Worm (Caenorhabditis elegans): Measurements from ENCODE around the gene K10G4.3.

K10G4.3 gene

DNA sequence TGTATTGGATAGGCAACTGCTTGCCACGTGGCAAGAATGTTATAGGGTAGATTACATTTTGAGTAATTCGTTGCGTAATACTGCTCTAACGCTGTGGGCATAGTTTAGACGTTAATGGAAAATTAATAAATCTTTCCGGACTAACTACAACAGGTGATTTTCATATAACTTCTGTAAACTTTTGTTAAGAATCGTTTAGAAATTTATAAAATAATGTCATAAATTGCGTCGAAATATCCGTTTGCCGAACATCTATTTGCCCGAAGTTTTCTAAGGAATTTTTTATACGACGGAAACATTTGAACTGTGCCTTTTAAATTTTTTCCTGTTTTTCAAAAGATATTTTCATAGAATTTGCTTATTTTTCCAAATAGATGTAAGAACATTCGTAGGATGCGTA, 38.6 kb downstream of the K10G4.3 start, which contains the start of gene srh-112 (continued):
- no peak for TF ChIP-seq isw-1 (GFP tag; IDR thresholded peaks at IDR 0.05)
- no peak for TF ChIP-seq nhr-19 (GFP tag; conservative IDR thresholded peaks at IDR 0.05)

DNA sequence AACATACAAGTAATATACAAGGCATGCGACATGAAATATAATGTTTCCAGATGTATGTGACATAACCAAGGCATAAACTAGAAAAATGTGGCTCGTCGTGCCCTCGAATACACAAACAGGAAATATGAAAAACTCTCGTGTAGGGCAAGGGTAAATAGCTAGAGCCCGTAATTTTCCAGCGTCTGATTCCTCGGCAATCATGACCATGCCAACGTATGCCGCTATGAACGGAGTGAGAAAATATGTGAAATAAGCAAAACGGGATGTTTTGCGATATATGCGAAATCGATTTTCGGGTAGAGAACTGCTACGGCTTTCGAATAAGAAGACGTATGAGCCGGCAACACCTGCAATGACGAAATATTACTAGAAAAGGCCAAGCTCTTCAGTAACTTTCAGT, 39.4 kb downstream of the K10G4.3 start, which contains the start of gene scl-25:
scl-25 (plus strand) TSS at position 301 of the 400 bp plus-strand sequence.
- TF ChIP-seq efl-1 (optimal IDR thresholded peaks at IDR 0.05) (no peak), efl-1 (GFP tag; optimal IDR thresholded peaks at IDR 0.05 in 1 of 2) (peak in 1 of 2 experiments; percentile 68), ztf-11 (tag; optimal IDR thresholded peaks at IDR 0.05) (no peak), tbx-2 (tag; optimal IDR thresholded peaks at IDR 0.05) (no peak), ceh-90 (tag; optimal IDR thresholded peaks at IDR 0.05) (no peak)

DNA sequence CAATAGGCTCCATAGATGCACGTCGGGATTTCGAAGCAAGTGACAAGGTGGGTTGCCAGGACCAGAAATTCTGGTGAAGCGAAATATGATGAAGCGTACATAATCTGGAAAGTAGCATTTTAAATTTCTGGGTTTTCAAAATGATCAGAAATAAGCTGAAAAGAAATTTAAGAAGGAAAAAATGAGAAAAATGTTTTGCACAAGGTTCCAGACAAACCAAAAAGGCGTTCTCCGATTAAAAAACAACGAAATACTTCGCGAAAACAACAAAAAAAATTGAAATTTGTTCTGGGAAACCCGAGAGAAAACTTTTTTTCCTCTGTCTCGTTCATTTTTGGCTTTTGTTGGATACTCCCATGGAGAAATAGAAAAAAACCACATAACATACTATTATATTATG, 41.5 kb downstream of the K10G4.3 start, which contains the start of gene srh-252:
srh-252 (minus strand) TSS at position 101 of the 400 bp plus-strand sequence.
- no peak for TF ChIP-seq fkh-10 (GFP tag; optimal IDR thresholded peaks at IDR 0.05)
- no peak for TF ChIP-seq nhr-28 (tag; optimal IDR thresholded peaks at IDR 0.05)
- TF ChIP-seq sptf-1 (tag; optimal IDR thresholded peaks at IDR 0.05), result no peak
- TF ChIP-seq unc-130 (tag; optimal IDR thresholded peaks at IDR 0.05), result no peak
- TF ChIP-seq ztf-11 (tag; optimal IDR thresholded peaks at IDR 0.05), result no peak
- TF ChIP-seq dsc-1 (tag; optimal IDR thresholded peaks at IDR 0.05), result no peak
- no peak for TF ChIP-seq ztf-4 (tag; optimal IDR thresholded peaks at IDR 0.05)
- no peak for TF ChIP-seq ama-1 (optimal IDR thresholded peaks at IDR 0.05)
- no peak for TF ChIP-seq nhr-90 (tag; optimal IDR thresholded peaks at IDR 0.05; ENCODE audit: poor library complexity)
- TF ChIP-seq nhr-85 (tag), result no peak
- TF ChIP-seq ces-1 (GFP tag; optimal IDR thresholded peaks at IDR 0.05), result no peak
- TF ChIP-seq lin-14 (GFP tag; optimal IDR thresholded peaks at IDR 0.05), result no peak
- TF ChIP-seq ceh-82 (tag; optimal IDR thresholded peaks at IDR 0.05), result no peak
- TF ChIP-seq elt-3 (tag; optimal IDR thresholded peaks at IDR 0.05), result no peak

DNA sequence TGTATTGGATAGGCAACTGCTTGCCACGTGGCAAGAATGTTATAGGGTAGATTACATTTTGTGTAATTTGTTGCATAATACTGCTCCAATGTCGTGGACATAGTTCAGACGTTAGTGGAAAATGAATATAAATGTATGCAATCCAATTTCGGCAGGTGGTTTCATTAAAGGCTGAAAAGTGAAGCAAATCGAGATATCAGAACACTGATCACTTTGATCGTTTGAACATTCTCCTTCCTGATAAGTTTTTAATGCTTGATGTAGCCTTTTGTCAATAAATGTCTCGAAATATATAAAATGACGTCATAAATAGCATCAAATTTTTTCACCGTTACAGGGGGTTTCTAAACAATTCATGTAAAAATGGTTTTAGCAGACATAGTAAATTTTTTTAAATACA, 44.4 kb downstream of the K10G4.3 start, which contains the start of gene srh-109:
srh-109 (minus strand) TSS at position 101 of the 400 bp plus-strand sequence.
- no peak for TF ChIP-seq irx-1 (tag; optimal IDR thresholded peaks at IDR 0.05)
- no peak for TF ChIP-seq nhr-237 (tag; optimal IDR thresholded peaks at IDR 0.05)
- TF ChIP-seq C04F5.9 (tag; optimal IDR thresholded peaks at IDR 0.05), result no peak
- no peak for TF ChIP-seq F16B12.6 (tag; optimal IDR thresholded peaks at IDR 0.05)
- no peak for TF ChIP-seq dsc-1 (tag; optimal IDR thresholded peaks at IDR 0.05)
- TF ChIP-seq lin-13 (GFP tag; optimal IDR thresholded peaks at IDR 0.05), result no peak
- TF ChIP-seq alr-1 (tag; optimal IDR thresholded peaks at IDR 0.05; ENCODE audit: borderline replicate concordance), result no peak
- TF ChIP-seq hpl-2 (GFP tag; optimal IDR thresholded peaks at IDR 0.05), result no peak
- TF ChIP-seq pqm-1 (tag; optimal IDR thresholded peaks at IDR 0.05), result no peak
- no peak for TF ChIP-seq ztf-11 (tag; optimal IDR thresholded peaks at IDR 0.05)
- no peak for TF ChIP-seq unc-62 (GFP tag; optimal IDR thresholded peaks at IDR 0.05)
- TF ChIP-seq sup-37 (GFP tag; optimal IDR thresholded peaks at IDR 0.05), result no peak
- no peak for TF ChIP-seq nhr-12 (tag; optimal IDR thresholded peaks at IDR 0.05)
- TF ChIP-seq isw-1 (GFP tag; IDR thresholded peaks at IDR 0.05), result no peak
- TF ChIP-seq sox-4 (tag; optimal IDR thresholded peaks at IDR 0.05), result no peak
- no peak for TF ChIP-seq mef-2 (tag; optimal IDR thresholded peaks at IDR 0.05)
- no peak for TF ChIP-seq unc-98 (GFP tag; IDR thresholded peaks at IDR 0.05)
- no peak for TF ChIP-seq efl-1 (optimal IDR thresholded peaks at IDR 0.05)
- no peak for TF ChIP-seq efl-1 (GFP tag; optimal IDR thresholded peaks at IDR 0.05 in 1 of 2)

DNA sequence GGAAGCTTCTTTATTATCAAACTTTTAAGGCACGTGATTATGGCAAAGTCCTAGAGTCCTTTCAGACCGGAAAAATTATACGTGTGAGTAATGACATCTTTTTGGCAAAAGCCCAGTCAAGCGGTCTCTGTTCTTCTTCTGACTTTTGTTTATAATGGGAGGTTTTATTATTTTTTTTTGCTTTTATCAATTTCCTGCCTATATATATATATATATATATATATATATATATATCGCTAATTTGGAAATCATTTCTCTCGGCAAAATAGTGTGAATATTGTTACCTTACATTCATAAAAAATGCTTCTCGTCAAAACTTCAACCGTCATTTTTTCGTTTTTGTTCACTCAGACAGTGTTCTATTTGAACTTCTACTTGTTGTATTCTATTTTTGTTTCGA, 47.1 kb downstream of the K10G4.3 start, which contains the start of gene srbc-62:
srbc-62 (plus strand) TSS at position 301 of the 400 bp plus-strand sequence.
- TF ChIP-seq ceh-63 (GFP tag; optimal IDR thresholded peaks at IDR 0.05) (no peak), mep-1 (tag; optimal IDR thresholded peaks at IDR 0.05) (no peak), swsn-7 (tag; optimal IDR thresholded peaks at IDR 0.05) (no peak), ceh-82 (tag; optimal IDR thresholded peaks at IDR 0.05) (no peak), nhr-20 (tag; optimal IDR thresholded peaks at IDR 0.05) (no peak), nhr-71 (tag; optimal IDR thresholded peaks at IDR 0.05) (no peak), jun-1 (tag; optimal IDR thresholded peaks at IDR 0.05) (no peak), lin-35 (GFP tag; optimal IDR thresholded peaks at IDR 0.05) (no peak), fkh-8 (tag; optimal IDR thresholded peaks at IDR 0.05) (no peak), blmp-1 (tag; optimal IDR thresholded peaks at IDR 0.05) (no peak), sup-37 (GFP tag; optimal IDR thresholded peaks at IDR 0.05) (no peak), pax-3 (tag; optimal IDR thresholded peaks at IDR 0.05) (no peak), unc-130 (tag; optimal IDR thresholded peaks at IDR 0.05) (no peak), ets-5 (GFP tag; IDR thresholded peaks at IDR 0.05) (no peak), hlh-4 (tag; optimal IDR thresholded peaks at IDR 0.05) (no peak), lin-13 (GFP tag; optimal IDR thresholded peaks at IDR 0.05) (no peak)
